Worm (Caenorhabditis elegans) whole organism, midembryonic: Measurements from ENCODE around the gene golg-2.

Source experiments
- T22C8.4 ChIP-seq: fragments of 200-800 bp; sonication (Bioruptor generic); IDR thresholded peaks from 2 replicates; pipeline ENCODE4 v1.3.6; 2022; ENCODE audit warnings: missing genetic modification characterization, missing compliant biosample characterization
- flt-1 ChIP-seq: fragments of 200-800 bp; sonication (Bioruptor generic); IDR thresholded peaks from 2 replicates; pipeline ENCODE4 v1.3.6; 2022; ENCODE audit warnings: missing genetic modification characterization, missing compliant biosample characterization
- klf-2 ChIP-seq: fragments of 200-800 bp; sonication (Bioruptor generic); conservative IDR thresholded peaks from 2 replicates; pipeline ENCODE4 v1.3.6; 2022; ENCODE audit warnings: missing genetic modification reagents, missing genetic modification characterization, missing compliant biosample characterization
- med-1 ChIP-seq: sonication (generic microtip); optimal IDR thresholded peaks from 2 replicates; lab custom pipeline; 2017; ENCODE audit warnings: missing genetic modification characterization, mild to moderate bottlenecking, missing compliant biosample characterization, antibody characterized with exemption, missing genetic modification reagents; ENCODE audit not compliant: insufficient read depth
- ref-1 ChIP-seq: fragments of 200-800 bp; sonication (Bioruptor generic); conservative IDR thresholded peaks from 2 replicates; pipeline ENCODE4 v1.3.6; 2022; ENCODE audit warnings: missing genetic modification reagents, missing genetic modification characterization, missing compliant biosample characterization
- tab-1 ChIP-seq: fragments of 200-800 bp; sonication (Bioruptor generic); IDR thresholded peaks from 2 replicates; pipeline ENCODE4 v1.3.6; 2022; ENCODE audit warnings: missing genetic modification characterization, missing compliant biosample characterization
- ztf-23 ChIP-seq: fragments of 200-800 bp; sonication (Bioruptor generic); IDR thresholded peaks from 2 replicates; pipeline ENCODE4 v1.3.6; 2022; ENCODE audit warnings: missing genetic modification reagents, missing genetic modification characterization, missing compliant biosample characterization

- TF ChIP-seq med-1 (no peak), tab-1 (GFP tag; lab: Robert Waterston, UW) (no peak), flt-1 (GFP tag; lab: Robert Waterston, UW) (no peak), klf-2 (no peak), T22C8.4 (GFP tag; lab: Robert Waterston, UW) (no peak), ref-1 (GFP tag; lab: Robert Waterston, UW) (no peak), ztf-23 (GFP tag; lab: Robert Waterston, UW) (no peak)
Observed at ce11 chrII:5084225-5084624, 44.3 kb upstream of the golg-2 start.
